Fruit fly (Drosophila melanogaster) whole organism, embryonic: Measurements from ENCODE around the gene Tep1.
A peak's percentile ranks its signal among the peaks of the same experiment; 100 is the strongest.

ENCODE experiments used
- CG10209 ChIP-seq: fragments of 200-800 bp; sonication (Bioruptor generic); optimal IDR thresholded peaks from 3 replicates; lab custom pipeline; 2017; ENCODE audit warnings: missing biosample characterization, mild to moderate bottlenecking, missing genetic modification characterization, missing genetic modification reagents
- CG10979 ChIP-seq: fragments of 200-800 bp; sonication (Bioruptor generic); optimal IDR thresholded peaks from 2 replicates; lab custom pipeline; 2018; ENCODE audit warnings: missing biosample characterization, mild to moderate bottlenecking, missing genetic modification characterization, moderate library complexity
- CG12155 ChIP-seq: fragments of 200-800 bp; sonication (Bioruptor generic); optimal IDR thresholded peaks from 3 replicates; lab custom pipeline; 2016; ENCODE audit warnings: missing biosample characterization, missing genetic modification characterization
- CG13624 ChIP-seq: fragments of 200-800 bp; sonication (Bioruptor generic); optimal IDR thresholded peaks from 2 replicates; lab custom pipeline; 2016; ENCODE audit warnings: missing biosample characterization, missing genetic modification characterization
- CG17186 ChIP-seq: fragments of 200-800 bp; sonication (Bioruptor generic); optimal IDR thresholded peaks from 3 replicates; lab custom pipeline; 2017; ENCODE audit warnings: missing biosample characterization, missing genetic modification reagents, missing genetic modification characterization
- CG17612 ChIP-seq: fragments of 200-800 bp; sonication (Bioruptor generic); IDR thresholded peaks from 2 replicates; pipeline ENCODE4 v1.3.6; 2022; ENCODE audit warnings: missing biosample characterization, missing genetic modification characterization
- CG2120 ChIP-seq: fragments of 200-800 bp; sonication (Bioruptor generic); optimal IDR thresholded peaks from 3 replicates; lab custom pipeline; 2016; ENCODE audit warnings: missing biosample characterization, missing genetic modification characterization
- CG2678 ChIP-seq: fragments of 200-800 bp; sonication (Bioruptor generic); optimal IDR thresholded peaks from 3 replicates; lab custom pipeline; 2019; ENCODE audit warnings: missing biosample characterization, mild to moderate bottlenecking, missing genetic modification characterization, moderate library complexity
- CG3163 ChIP-seq: fragments of 200-800 bp; sonication (Bioruptor generic); optimal IDR thresholded peaks from 3 replicates; lab custom pipeline; 2016; ENCODE audit warnings: missing biosample characterization, missing genetic modification characterization
- CG3281 ChIP-seq: fragments of 200-800 bp; sonication (Bioruptor generic); optimal IDR thresholded peaks from 3 replicates; lab custom pipeline; 2017; ENCODE audit warnings: missing biosample characterization, mild to moderate bottlenecking, missing genetic modification characterization
- CG4282 ChIP-seq: fragments of 200-800 bp; sonication (Bioruptor generic); optimal IDR thresholded peaks from 2 replicates; lab custom pipeline; 2016; ENCODE audit warnings: missing biosample characterization, missing genetic modification characterization
- CG6175 ChIP-seq: fragments of 200-800 bp; sonication (Bioruptor generic); IDR thresholded peaks from 3 replicates; pipeline ENCODE4 v1.3.6; 2022; ENCODE audit warnings: missing biosample characterization, missing genetic modification characterization
- CG9727 ChIP-seq: fragments of 200-800 bp; sonication (Bioruptor generic); optimal IDR thresholded peaks from 3 replicates; lab custom pipeline; 2017; ENCODE audit warnings: missing biosample characterization, mild to moderate bottlenecking, missing genetic modification characterization
- CG9932 ChIP-seq: fragments of 200-800 bp; sonication (Bioruptor generic); IDR thresholded peaks from 2 replicates; pipeline ENCODE4 v1.3.6; 2022; ENCODE audit warnings: missing biosample characterization, missing genetic modification characterization
- Chrac-16 ChIP-seq: fragments of 200-800 bp; sonication (Bioruptor generic); optimal IDR thresholded peaks from 3 replicates; lab custom pipeline; 2016; ENCODE audit warnings: missing biosample characterization, missing genetic modification characterization
- H15 ChIP-seq: fragments of 200-800 bp; sonication (Bioruptor generic); IDR thresholded peaks from 3 replicates; pipeline ENCODE4 v1.3.6; 2022; ENCODE audit warnings: missing biosample characterization, missing genetic modification characterization
- Hand ChIP-seq: fragments of 200-800 bp; sonication (Bioruptor generic); optimal IDR thresholded peaks from 2 replicates; lab custom pipeline; 2017; ENCODE audit warnings: mild to moderate bottlenecking, missing biosample characterization, missing genetic modification reagents, missing genetic modification characterization
- HmgD ChIP-seq: fragments of 200-800 bp; sonication (Bioruptor generic); optimal IDR thresholded peaks from 3 replicates; lab custom pipeline; 2016; ENCODE audit warnings: missing biosample characterization, missing genetic modification characterization
- Hr78 ChIP-seq, 2 experiments: fragments of 200-800 bp in 1 of 2; fragments of >200 bp in 1 of 2; sonication (Bioruptor generic) in 1 of 2; optimal IDR thresholded peaks; 2 replicates each; lab custom pipeline; 2017 to 2019; ENCODE audit warnings: missing biosample characterization in 2 of 2, missing genetic modification characterization in 2 of 2, mild to moderate bottlenecking in 1 of 2, moderate library complexity in 1 of 2
- Lhr ChIP-seq: fragments of 200-800 bp; sonication (Bioruptor generic); optimal IDR thresholded peaks from 3 replicates; lab custom pipeline; 2017; ENCODE audit warnings: mild to moderate bottlenecking, missing biosample characterization, missing genetic modification reagents, missing genetic modification characterization
- Opbp ChIP-seq: fragments of 200-800 bp; sonication (Bioruptor generic); IDR thresholded peaks from 3 replicates; pipeline ENCODE4 v1.3.6; 2022; ENCODE audit warnings: missing biosample characterization, missing genetic modification characterization; ENCODE audit not compliant: partially characterized antibody
- Optix ChIP-seq: fragments of 200-800 bp; sonication (Bioruptor generic); IDR thresholded peaks from 3 replicates; pipeline ENCODE4 v1.3.6; 2022; ENCODE audit warnings: missing biosample characterization, missing genetic modification characterization
- Sry-δ ChIP-seq: fragments of 200-800 bp; sonication (Bioruptor generic); optimal IDR thresholded peaks from 2 replicates; lab custom pipeline; 2016; ENCODE audit warnings: missing biosample characterization, missing genetic modification characterization
- Stat92E ChIP-seq, 3 experiments: fragments of >200 bp in 2 of 3; fragments of 200-800 bp in 1 of 3; sonication (Bioruptor generic) in 1 of 3; optimal IDR thresholded peaks; 2 replicates each; lab custom pipeline; 2017 to 2019; ENCODE audit warnings: missing biosample characterization in 3 of 3, missing genetic modification characterization in 3 of 3, mild to moderate bottlenecking in 1 of 3, moderate library complexity in 1 of 3
- Tbp ChIP-seq: fragments of >200 bp; optimal IDR thresholded peaks from 2 replicates; lab custom pipeline; 2018; ENCODE audit warnings: missing biosample characterization, missing genetic modification characterization
- Trl ChIP-seq, 3 experiments: fragments of >200 bp in 2 of 3; fragments of 200-800 bp in 1 of 3; sonication (Bioruptor generic) in 1 of 3; optimal IDR thresholded peaks; 2 replicates in 1 of 3; 3 replicates in 2 of 3; lab custom pipeline; 2016 to 2017; ENCODE audit warnings: missing biosample characterization in 1 of 3, missing genetic modification characterization in 1 of 3
- ase ChIP-seq: fragments of 200-800 bp; sonication (Bioruptor generic); IDR thresholded peaks from 3 replicates; pipeline ENCODE4 v1.3.6; 2022; ENCODE audit warnings: missing biosample characterization, missing genetic modification characterization
- bigmax ChIP-seq: fragments of 200-800 bp; sonication (Bioruptor generic); optimal IDR thresholded peaks from 2 replicates; lab custom pipeline; 2018; ENCODE audit warnings: missing biosample characterization, mild to moderate bottlenecking, missing genetic modification characterization
- bowl ChIP-seq: fragments of 200-800 bp; sonication (Bioruptor generic); IDR thresholded peaks from 2 replicates; pipeline ENCODE4 v1.3.6; 2022; ENCODE audit warnings: missing biosample characterization, missing genetic modification characterization
- cato ChIP-seq: fragments of 200-800 bp; sonication (Bioruptor generic); optimal IDR thresholded peaks from 2 replicates; lab custom pipeline; 2016; ENCODE audit warnings: missing biosample characterization, missing genetic modification characterization, borderline replicate concordance
- dpn ChIP-seq, 2 experiments: fragments of 200-800 bp; sonication (Bioruptor generic); optimal IDR thresholded peaks; 3 replicates each; lab custom pipeline; 2016; ENCODE audit warnings: missing biosample characterization in 2 of 2, missing genetic modification characterization in 2 of 2
- ftz-f1 ChIP-seq: fragments of 200-800 bp; sonication (Bioruptor generic); optimal IDR thresholded peaks from 2 replicates; lab custom pipeline; 2016; ENCODE audit warnings: missing biosample characterization, missing genetic modification characterization
- gcm ChIP-seq: fragments of 200-800 bp; sonication (Bioruptor generic); optimal IDR thresholded peaks from 2 replicates; lab custom pipeline; 2019; ENCODE audit warnings: missing biosample characterization, mild to moderate bottlenecking, missing genetic modification characterization, moderate library complexity
- gcm2 ChIP-seq: fragments of 200-800 bp; sonication (Bioruptor generic); optimal IDR thresholded peaks from 2 replicates; lab custom pipeline; 2016; ENCODE audit warnings: missing biosample characterization, missing genetic modification characterization
- nmo ChIP-seq: fragments of 200-800 bp; sonication (Bioruptor generic); optimal IDR thresholded peaks from 2 replicates; lab custom pipeline; 2018; ENCODE audit warnings: missing biosample characterization, mild to moderate bottlenecking, missing genetic modification characterization, moderate library complexity
- org-1 ChIP-seq: fragments of 200-800 bp; sonication (Bioruptor generic); optimal IDR thresholded peaks from 2 replicates; lab custom pipeline; 2017; ENCODE audit warnings: missing biosample characterization, missing genetic modification characterization
- pfk ChIP-seq: fragments of 200-800 bp; sonication (Bioruptor generic); optimal IDR thresholded peaks from 2 replicates; lab custom pipeline; 2018; ENCODE audit warnings: missing biosample characterization, mild to moderate bottlenecking, missing genetic modification characterization, moderate library complexity
- phol ChIP-seq: fragments of 200-800 bp; sonication (Bioruptor generic); optimal IDR thresholded peaks from 3 replicates; lab custom pipeline; 2018; ENCODE audit warnings: missing biosample characterization, mild to moderate bottlenecking, missing genetic modification characterization, moderate library complexity
- pita ChIP-seq: fragments of 200-800 bp; sonication (Bioruptor generic); optimal IDR thresholded peaks from 2 replicates; lab custom pipeline; 2017; ENCODE audit warnings: missing biosample characterization, mild to moderate bottlenecking, missing genetic modification characterization
- sob ChIP-seq: fragments of 200-800 bp; sonication (Bioruptor generic); IDR thresholded peaks from 2 replicates; pipeline ENCODE4 v1.3.6; 2022; ENCODE audit warnings: missing biosample characterization, missing genetic modification characterization
- sug ChIP-seq: fragments of 200-800 bp; optimal IDR thresholded peaks from 2 replicates; lab custom pipeline; 2019; ENCODE audit warnings: missing biosample characterization, mild to moderate bottlenecking, missing genetic modification characterization, moderate library complexity
- tna ChIP-seq: fragments of 200-800 bp; sonication (Bioruptor generic); IDR thresholded peaks from 2 replicates; pipeline ENCODE4 v1.3.6; 2022; ENCODE audit warnings: missing biosample characterization, missing genetic modification characterization; ENCODE audit not compliant: partially characterized antibody
- trh ChIP-seq: fragments of 200-800 bp; sonication (Bioruptor generic); optimal IDR thresholded peaks from 2 replicates; lab custom pipeline; 2016; ENCODE audit warnings: missing biosample characterization, missing genetic modification characterization
- unpg ChIP-seq: fragments of 200-800 bp; sonication (Bioruptor generic); optimal IDR thresholded peaks from 3 replicates; lab custom pipeline; 2018; ENCODE audit warnings: missing biosample characterization, mild to moderate bottlenecking, missing genetic modification characterization, moderate library complexity
- vfl ChIP-seq: fragments of 200-800 bp; sonication (Bioruptor generic); optimal IDR thresholded peaks from 2 replicates; lab custom pipeline; 2016; ENCODE audit warnings: missing biosample characterization, missing genetic modification characterization
- wor ChIP-seq: fragments of 200-800 bp; sonication (Bioruptor generic); IDR thresholded peaks from 2 replicates; pipeline ENCODE4 v1.3.6; 2022; ENCODE audit warnings: missing biosample characterization, missing genetic modification characterization
- yki ChIP-seq: fragments of >200 bp; optimal IDR thresholded peaks from 3 replicates; lab custom pipeline; 2018
- z ChIP-seq: fragments of 200-800 bp; sonication (Bioruptor generic); IDR thresholded peaks from 3 replicates; pipeline ENCODE4 v1.3.6; 2022; ENCODE audit warnings: missing biosample characterization, missing genetic modification characterization

Tep1 gene

DNA sequence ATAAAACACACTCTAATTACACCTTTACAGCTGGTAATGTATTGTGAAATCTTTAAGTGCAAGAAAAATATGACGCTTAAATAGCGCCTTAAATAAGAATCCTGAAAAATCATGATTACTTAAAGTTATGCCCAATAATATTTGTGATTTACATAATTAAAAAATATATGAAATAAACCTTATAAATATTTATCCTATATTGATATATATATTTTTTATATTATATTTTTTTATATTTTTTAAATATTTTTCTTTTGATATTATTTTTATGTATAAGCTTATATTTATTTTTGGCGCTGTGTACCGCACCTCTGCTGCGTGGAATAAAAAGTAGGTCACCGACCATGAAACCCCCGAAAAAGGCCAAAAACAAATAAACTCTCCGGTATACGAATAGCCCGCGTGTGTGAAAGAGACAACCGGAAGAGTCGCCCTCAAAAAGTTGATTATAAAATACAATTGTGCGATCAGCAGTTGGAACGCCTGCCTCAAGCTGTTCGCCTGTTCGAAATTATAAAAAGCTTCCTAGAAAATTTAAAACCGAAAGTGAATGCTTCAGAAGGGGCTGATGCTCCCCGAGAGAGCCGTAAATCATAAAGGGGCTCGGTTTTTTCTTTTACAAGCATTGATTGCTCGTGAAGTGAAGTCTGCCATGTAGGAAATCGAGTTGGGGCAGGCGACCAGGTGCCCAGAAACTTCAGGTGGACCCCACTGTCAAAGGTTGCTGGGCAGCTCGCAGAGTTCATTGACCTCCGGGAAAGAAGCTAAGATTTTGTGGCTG lies 15.1 kb upstream of the Tep1 start (continued):
- TF ChIP-seq sug (tag; lab: Kevin White, UChicago) (peak; percentile 93), vfl (GFP tag; lab: Kevin White, UChicago) (no peak), ase (GFP tag; lab: Robert Waterston, UW) (no peak; the same call in 2 of the 3 replicates), unpg (GFP tag; lab: Kevin White, UChicago) (peak; percentile 72), Opbp (no peak), CG4282 (no peak), CG17186 (GFP tag; lab: Kevin White, UChicago) (no peak), Stat92E (GFP tag; optimal IDR thresholded peaks at IDR 0.05; lab: Kevin White, UChicago) (peak in 1 of 3 experiments; percentile 84), Hr78 (GFP tag; optimal IDR thresholded peaks at IDR 0.05; lab: Kevin White, UChicago) (peak in 1 of 2 experiments; percentile 95), HmgD (GFP tag; lab: Kevin White, UChicago) (peak; percentile 50), CG10979 (tag; lab: Kevin White, UChicago) (peak; percentile 73), phol (tag; lab: Kevin White, UChicago) (peak; percentile 75), Sry-δ (GFP tag; lab: Kevin White, UChicago) (no peak), Lhr (peak; percentile 58), CG3163 (GFP tag; lab: Kevin White, UChicago) (no peak), tna (GFP tag; lab: Robert Waterston, UW) (0 out of 2 replicates have a peak, but pooled peaks have one; percentile 42), yki (lab: Kevin White, UChicago) (no peak), Chrac-16 (GFP tag; lab: Kevin White, UChicago) (no peak), CG9932 (GFP tag; lab: Robert Waterston, UW) (no peak), CG6175 (peak; percentile 70; the same call in 2 of the 3 replicates), CG13624 (GFP tag; lab: Kevin White, UChicago) (no peak), ftz-f1 (GFP tag; lab: Kevin White, UChicago) (peak; percentile 99), CG3281 (no peak), z (GFP tag; lab: Robert Waterston, UW) (0 out of 3 replicates have a peak, but pooled peaks have one; percentile 26), H15 (GFP tag; lab: Robert Waterston, UW) (no peak), CG17612 (GFP tag; lab: Robert Waterston, UW) (no peak), pfk (GFP tag; lab: Kevin White, UChicago) (peak; percentile 41), Optix (GFP tag; lab: Robert Waterston, UW) (no peak), CG10209 (GFP tag; lab: Kevin White, UChicago) (peak; percentile 63), cato (no peak), Hand (GFP tag; lab: Kevin White, UChicago) (no peak), bigmax (no peak), CG9727 (GFP tag; lab: Kevin White, UChicago) (peak; percentile 31), wor (GFP tag; lab: Robert Waterston, UW) (0 out of 2 replicates have a peak, but pooled peaks have one; percentile 11), trh (GFP tag; lab: Kevin White, UChicago) (no peak), gcm (GFP tag; lab: Kevin White, UChicago) (peak; percentile 62), bowl (GFP tag; lab: Robert Waterston, UW) (no peak), sob (GFP tag; lab: Robert Waterston, UW) (peak; percentile 40), nmo (GFP tag; lab: Kevin White, UChicago) (peak; percentile 77), CG2120 (no peak), org-1 (GFP tag; lab: Kevin White, UChicago) (no peak), pita (GFP tag; lab: Kevin White, UChicago) (no peak), CG12155 (GFP tag; lab: Kevin White, UChicago) (no peak), Tbp (no peak), gcm2 (GFP tag; lab: Kevin White, UChicago) (no peak), Trl (optimal IDR thresholded peaks at IDR 0.05; lab: Kevin White, UChicago) (no peak), Trl (GFP tag; optimal IDR thresholded peaks at IDR 0.05; lab: Kevin White, UChicago) (no peak), CG2678 (tag; lab: Kevin White, UChicago) (peak; percentile 75), dpn (GFP tag; optimal IDR thresholded peaks at IDR 0.05; lab: Kevin White, UChicago) (peak in 1 of 2 experiments; percentile 29)
